Fruit fly (Drosophila melanogaster) whole organism, embryonic: ENCODE measurements around the gene vnd.

Experiments
- Atf3 ChIP-seq: fragments of 200-800 bp; sonication (Bioruptor generic); optimal IDR thresholded peaks from 3 replicates; lab custom pipeline; 2016; ENCODE audit warnings: missing biosample characterization, missing genetic modification characterization
- Blimp-1 ChIP-seq: fragments of 200-800 bp; sonication (Bioruptor generic); optimal IDR thresholded peaks from 3 replicates; lab custom pipeline; 2018; ENCODE audit warnings: missing biosample characterization, missing genetic modification characterization, mild to moderate bottlenecking, moderate library complexity, missing genetic modification reagents
- CG10462 ChIP-seq: fragments of 200-800 bp; sonication (Bioruptor generic); optimal IDR thresholded peaks from 2 replicates; lab custom pipeline; 2016; ENCODE audit warnings: missing biosample characterization, missing genetic modification characterization
- CG10959 ChIP-seq: fragments of 200-800 bp; sonication (Bioruptor generic); IDR thresholded peaks from 2 replicates; pipeline ENCODE4 v1.3.6; 2022; ENCODE audit warnings: missing biosample characterization, missing genetic modification characterization
- CG11093 ChIP-seq: fragments of 200-800 bp; sonication (Bioruptor generic); IDR thresholded peaks from 3 replicates; pipeline ENCODE4 v1.3.6; 2022; ENCODE audit warnings: missing biosample characterization, missing genetic modification characterization
- CG12299 ChIP-seq: fragments of 200-800 bp; sonication (Bioruptor generic); optimal IDR thresholded peaks from 2 replicates; lab custom pipeline; 2018; ENCODE audit warnings: missing biosample characterization, mild to moderate bottlenecking, missing genetic modification characterization
- CG14965 ChIP-seq: fragments of 200-800 bp; sonication (Bioruptor generic); optimal IDR thresholded peaks from 2 replicates; lab custom pipeline; 2016; ENCODE audit warnings: missing biosample characterization, missing genetic modification characterization, borderline replicate concordance
- CG17385 ChIP-seq: fragments of 200-800 bp; sonication (Bioruptor generic); optimal IDR thresholded peaks from 3 replicates; lab custom pipeline; 2018; ENCODE audit warnings: missing biosample characterization, mild to moderate bottlenecking, missing genetic modification characterization
- CG18476 ChIP-seq: fragments of 200-800 bp; sonication (Bioruptor generic); optimal IDR thresholded peaks from 2 replicates; lab custom pipeline; 2016; ENCODE audit warnings: missing biosample characterization, mild to moderate bottlenecking, missing genetic modification characterization
- CG2116 ChIP-seq: fragments of 200-800 bp; sonication (Bioruptor generic); optimal IDR thresholded peaks from 3 replicates; lab custom pipeline; 2018; ENCODE audit warnings: missing biosample characterization, mild to moderate bottlenecking, missing genetic modification characterization
- CG34376 ChIP-seq: fragments of 200-800 bp; sonication (Bioruptor generic); optimal IDR thresholded peaks from 2 replicates; lab custom pipeline; 2018; ENCODE audit warnings: missing biosample characterization, mild to moderate bottlenecking, missing genetic modification characterization
- CG42726 ChIP-seq: fragments of 200-800 bp; sonication (Bioruptor generic); IDR thresholded peaks from 2 replicates; pipeline ENCODE4 v1.3.6; 2022; ENCODE audit warnings: missing biosample characterization, missing genetic modification characterization; ENCODE audit not compliant: partially characterized antibody
- CG5180 ChIP-seq: fragments of 200-800 bp; sonication (Bioruptor generic); optimal IDR thresholded peaks from 3 replicates; lab custom pipeline; 2017; ENCODE audit warnings: missing biosample characterization, missing genetic modification characterization, mild to moderate bottlenecking, moderate library complexity, missing genetic modification reagents
- CG8388 ChIP-seq: fragments of 200-800 bp; sonication (Bioruptor generic); optimal IDR thresholded peaks from 2 replicates; lab custom pipeline; 2019; ENCODE audit warnings: missing biosample characterization, mild to moderate bottlenecking, missing genetic modification characterization, moderate library complexity
- CG8924 ChIP-seq: fragments of 200-800 bp; optimal IDR thresholded peaks from 3 replicates; lab custom pipeline; 2019; ENCODE audit warnings: missing biosample characterization, mild to moderate bottlenecking, missing genetic modification characterization, moderate library complexity
- CG9215 ChIP-seq: fragments of 200-800 bp; sonication (Bioruptor generic); IDR thresholded peaks from 2 replicates; pipeline ENCODE4 v1.3.6; 2022; ENCODE audit warnings: missing biosample characterization, missing genetic modification characterization
- CG9609 ChIP-seq: fragments of 200-800 bp; sonication (Bioruptor generic); optimal IDR thresholded peaks from 3 replicates; lab custom pipeline; 2016; ENCODE audit warnings: missing biosample characterization, missing genetic modification characterization
- CG9797 ChIP-seq: fragments of 200-800 bp; sonication (Bioruptor generic); optimal IDR thresholded peaks from 3 replicates; lab custom pipeline; 2018; ENCODE audit warnings: missing biosample characterization, mild to moderate bottlenecking, missing genetic modification characterization
- Dll ChIP-seq: fragments of 200-800 bp; sonication (Bioruptor generic); IDR thresholded peaks from 4 replicates; pipeline ENCODE4 v1.3.6; 2022; ENCODE audit warnings: missing biosample characterization, missing genetic modification characterization; ENCODE audit not compliant: partially characterized antibody
- E2f2 ChIP-seq: fragments of 200-800 bp; sonication (Bioruptor generic); IDR thresholded peaks from 2 replicates; pipeline ENCODE4 v1.3.6; 2022; ENCODE audit warnings: missing biosample characterization, missing genetic modification characterization
- ERR ChIP-seq: fragments of 200-800 bp; sonication (Bioruptor generic); optimal IDR thresholded peaks from 2 replicates; lab custom pipeline; 2016; ENCODE audit warnings: missing biosample characterization, missing genetic modification characterization
- HLH4C ChIP-seq: fragments of 200-800 bp; sonication (Bioruptor generic); IDR thresholded peaks from 3 replicates; pipeline ENCODE4 v1.3.6; 2022; ENCODE audit warnings: missing biosample characterization, missing genetic modification characterization; ENCODE audit not compliant: partially characterized antibody
- Hey ChIP-seq: fragments of 200-800 bp; sonication (Bioruptor generic); optimal IDR thresholded peaks from 3 replicates; lab custom pipeline; 2018; ENCODE audit warnings: missing biosample characterization, mild to moderate bottlenecking, missing genetic modification characterization
- Hmx ChIP-seq: fragments of 200-800 bp; sonication (Bioruptor generic); optimal IDR thresholded peaks from 2 replicates; lab custom pipeline; 2016; ENCODE audit warnings: missing biosample characterization, missing genetic modification characterization
- Hsf ChIP-seq: fragments of 200-800 bp; sonication (Bioruptor generic); optimal IDR thresholded peaks from 3 replicates; lab custom pipeline; 2016; ENCODE audit warnings: missing biosample characterization, missing genetic modification characterization
- MESR4 ChIP-seq: fragments of 200-800 bp; sonication (Bioruptor generic); optimal IDR thresholded peaks from 2 replicates; lab custom pipeline; 2018; ENCODE audit warnings: missing biosample characterization, mild to moderate bottlenecking, missing genetic modification characterization, moderate library complexity
- Meics ChIP-seq: fragments of 200-800 bp; sonication (Bioruptor generic); optimal IDR thresholded peaks from 2 replicates; lab custom pipeline; 2017; ENCODE audit warnings: missing biosample characterization, mild to moderate bottlenecking, missing genetic modification characterization
- Nf-YB ChIP-seq: fragments of 200-800 bp; sonication (Bioruptor generic); optimal IDR thresholded peaks from 3 replicates; lab custom pipeline; 2019; ENCODE audit warnings: missing biosample characterization, mild to moderate bottlenecking, missing genetic modification characterization, moderate library complexity
- Nf-YC ChIP-seq: fragments of 200-800 bp; optimal IDR thresholded peaks from 3 replicates; lab custom pipeline; 2019; ENCODE audit warnings: missing biosample characterization, mild to moderate bottlenecking, missing genetic modification characterization, moderate library complexity
- Poxn ChIP-seq: fragments of 200-800 bp; sonication (Bioruptor generic); IDR thresholded peaks from 2 replicates; pipeline ENCODE4 v1.3.6; 2022; ENCODE audit warnings: missing biosample characterization, missing genetic modification characterization
- Scr ChIP-seq: fragments of 200-800 bp; sonication (Bioruptor generic); IDR thresholded peaks from 2 replicates; pipeline ENCODE4 v1.3.6; 2022; ENCODE audit warnings: missing biosample characterization, missing genetic modification characterization; ENCODE audit not compliant: partially characterized antibody
- Six4 ChIP-seq: fragments of 200-800 bp; sonication (Bioruptor generic); optimal IDR thresholded peaks from 2 replicates; lab custom pipeline; 2016; ENCODE audit warnings: missing biosample characterization, missing genetic modification characterization
- Ssrp ChIP-seq: fragments of 200-800 bp; sonication (Bioruptor generic); optimal IDR thresholded peaks from 2 replicates; lab custom pipeline; 2018; ENCODE audit warnings: missing biosample characterization, mild to moderate bottlenecking, missing genetic modification characterization, moderate library complexity
- chinmo ChIP-seq: fragments of 200-800 bp; sonication (Bioruptor generic); IDR thresholded peaks from 4 replicates; pipeline ENCODE4 v1.3.6; 2022; ENCODE audit warnings: missing biosample characterization, missing genetic modification characterization; ENCODE audit not compliant: partially characterized antibody
- disco-r ChIP-seq: fragments of 200-800 bp; sonication (Bioruptor generic); optimal IDR thresholded peaks from 2 replicates; lab custom pipeline; 2016; ENCODE audit warnings: missing biosample characterization, missing genetic modification characterization
- exex ChIP-seq: fragments of 200-800 bp; sonication (Bioruptor generic); optimal IDR thresholded peaks from 4 replicates; lab custom pipeline; 2018; ENCODE audit warnings: missing biosample characterization, mild to moderate bottlenecking, missing genetic modification characterization, moderate library complexity
- eyg ChIP-seq: fragments of 200-800 bp; sonication (Bioruptor generic); optimal IDR thresholded peaks from 3 replicates; lab custom pipeline; 2016; ENCODE audit warnings: missing biosample characterization, missing genetic modification characterization
- grau ChIP-seq: fragments of 200-800 bp; optimal IDR thresholded peaks from 3 replicates; lab custom pipeline; 2019; ENCODE audit warnings: missing biosample characterization, mild to moderate bottlenecking, missing genetic modification characterization, moderate library complexity
- mld ChIP-seq: fragments of 200-800 bp; sonication (Bioruptor generic); IDR thresholded peaks from 3 replicates; pipeline ENCODE4 v1.3.6; 2022; ENCODE audit warnings: missing biosample characterization, missing genetic modification characterization; ENCODE audit not compliant: partially characterized antibody
- nerfin-2 ChIP-seq: fragments of 200-800 bp; sonication (Bioruptor generic); IDR thresholded peaks from 2 replicates; pipeline ENCODE4 v1.3.6; 2022; ENCODE audit warnings: missing biosample characterization, missing genetic modification characterization; ENCODE audit not compliant: partially characterized antibody
- pb ChIP-seq: fragments of 200-800 bp; sonication (Bioruptor generic); optimal IDR thresholded peaks from 3 replicates; lab custom pipeline; 2016; ENCODE audit warnings: missing biosample characterization, missing genetic modification characterization
- peb ChIP-seq: fragments of 200-800 bp; sonication (Bioruptor generic); IDR thresholded peaks from 2 replicates; pipeline ENCODE4 v1.3.6; 2022; ENCODE audit warnings: missing biosample characterization, missing genetic modification characterization
- pita ChIP-seq: fragments of 200-800 bp; sonication (Bioruptor generic); optimal IDR thresholded peaks from 2 replicates; lab custom pipeline; 2017; ENCODE audit warnings: missing biosample characterization, mild to moderate bottlenecking, missing genetic modification characterization
- ranshi ChIP-seq: fragments of 200-800 bp; sonication (Bioruptor generic); IDR thresholded peaks from 2 replicates; pipeline ENCODE4 v1.3.6; 2022; ENCODE audit warnings: missing biosample characterization, missing genetic modification characterization
- row ChIP-seq: fragments of 200-800 bp; sonication (Bioruptor generic); IDR thresholded peaks from 3 replicates; pipeline ENCODE4 v1.3.6; 2022; ENCODE audit warnings: missing biosample characterization, missing genetic modification characterization
- sisA ChIP-seq: fragments of 200-800 bp; sonication (Bioruptor generic); IDR thresholded peaks from 2 replicates; pipeline ENCODE4 v1.3.6; 2022; ENCODE audit warnings: missing biosample characterization, missing genetic modification characterization
- tap ChIP-seq: fragments of 200-800 bp; optimal IDR thresholded peaks from 3 replicates; lab custom pipeline; 2019; ENCODE audit warnings: missing biosample characterization, mild to moderate bottlenecking, missing genetic modification characterization, moderate library complexity
- twi ChIP-seq: fragments of 200-800 bp; optimal IDR thresholded peaks from 2 replicates; lab custom pipeline; 2019; ENCODE audit warnings: missing biosample characterization, mild to moderate bottlenecking, missing genetic modification characterization, moderate library complexity
- unc-4 ChIP-seq: fragments of 200-800 bp; sonication (Bioruptor generic); IDR thresholded peaks from 2 replicates; pipeline ENCODE4 v1.3.6; 2022; ENCODE audit warnings: missing biosample characterization, missing genetic modification characterization; ENCODE audit not compliant: partially characterized antibody
- wek ChIP-seq: fragments of 200-800 bp; sonication (Bioruptor generic); optimal IDR thresholded peaks from 3 replicates; lab custom pipeline; 2018; ENCODE audit warnings: missing biosample characterization, mild to moderate bottlenecking, missing genetic modification characterization, moderate library complexity

The vnd gene

dm6 chrX:620102-620430 lies 38.1 kb downstream of the vnd start, which contains the start of gene spdi (continued):
- TF ChIP-seq CG8388 (GFP tag; lab: Kevin White, UChicago) (no peak), CG11093 (GFP tag; lab: Robert Waterston, UW) (no peak), row (peak; percentile 59; the same call in 2 of the 3 replicates), HLH4C (no peak), sisA (GFP tag; lab: Robert Waterston, UW) (no peak), Hey (tag; lab: Kevin White, UChicago) (no peak), E2f2 (peak; percentile 66), exex (tag; lab: Kevin White, UChicago) (peak; percentile 20), CG2116 (GFP tag; lab: Kevin White, UChicago) (peak; percentile 36), Blimp-1 (GFP tag; lab: Kevin White, UChicago) (no peak), CG9215 (GFP tag; lab: Robert Waterston, UW) (no peak), Ssrp (no peak), Dll (GFP tag; lab: Robert Waterston, UW) (peak; percentile 42; the same call in 2 of the 4 replicates), mld (GFP tag; lab: Robert Waterston, UW) (no peak), Meics (GFP tag; lab: Kevin White, UChicago) (no peak), wek (no peak), CG8924 (tag; lab: Kevin White, UChicago) (peak; percentile 71), tap (tag; lab: Kevin White, UChicago) (no peak), CG17385 (GFP tag; lab: Kevin White, UChicago) (no peak), pb (no peak), ERR (GFP tag; lab: Kevin White, UChicago) (no peak), nerfin-2 (GFP tag; lab: Robert Waterston, UW) (0 out of 2 replicates have a peak, but pooled peaks have one; percentile 41), Nf-YB (GFP tag; lab: Kevin White, UChicago) (no peak), CG34376 (peak; percentile 28), grau (peak; percentile 4), eyg (GFP tag; lab: Kevin White, UChicago) (no peak), CG10959 (GFP tag; lab: Robert Waterston, UW) (no peak), Six4 (no peak), CG5180 (GFP tag; lab: Kevin White, UChicago) (no peak), ranshi (no peak), CG9609 (GFP tag; lab: Kevin White, UChicago) (no peak), Hmx (GFP tag; lab: Kevin White, UChicago) (no peak), pita (GFP tag; lab: Kevin White, UChicago) (no peak), chinmo (peak; percentile 74; the same call in 1 of the 4 replicates), CG18476 (GFP tag; lab: Kevin White, UChicago) (no peak), disco-r (no peak), Nf-YC (tag; lab: Kevin White, UChicago) (peak; percentile 66), MESR4 (GFP tag; lab: Kevin White, UChicago) (peak; percentile 51), peb (GFP tag; lab: Robert Waterston, UW) (no peak), Poxn (GFP tag; lab: Robert Waterston, UW) (no peak), CG10462 (GFP tag; lab: Kevin White, UChicago) (no peak), Hsf (GFP tag; lab: Kevin White, UChicago) (no peak), unc-4 (0 out of 2 replicates have a peak, but pooled peaks have one; percentile 36), twi (no peak), CG9797 (GFP tag; lab: Kevin White, UChicago) (peak; percentile 79), Scr (GFP tag; lab: Robert Waterston, UW) (peak; percentile 47), CG42726 (GFP tag; lab: Robert Waterston, UW) (no peak), Atf3 (GFP tag; lab: Kevin White, UChicago) (no peak), CG14965 (GFP tag; lab: Kevin White, UChicago) (no peak), CG12299 (tag; lab: Kevin White, UChicago) (peak; percentile 9)
